Worm (Caenorhabditis elegans): ENCODE measurements around the gene sri-65.

The sri-65 gene

ce11 chrV:16352282-16352681 lies 35.9 kb downstream of the sri-65 start (continued):
- TF ChIP-seq gei-17 (GFP tag; optimal IDR thresholded peaks at IDR 0.05) = no peak
- TF ChIP-seq lin-40 (tag; optimal IDR thresholded peaks at IDR 0.05) = peak; percentile 6
- no peak for TF ChIP-seq sea-2 (GFP tag; IDR thresholded peaks at IDR 0.05)
- peak; percentile 66 for TF ChIP-seq pha-4 (tag; optimal IDR thresholded peaks at IDR 0.05)
- no peak for TF ChIP-seq attf-6 (GFP tag; IDR thresholded peaks at IDR 0.05)
- peak; percentile 23 for TF ChIP-seq ztf-22 (GFP tag; optimal IDR thresholded peaks at IDR 0.05)
- peak; percentile 58 for TF ChIP-seq K12H6.12 (tag; optimal IDR thresholded peaks at IDR 0.05)
- no peak for TF ChIP-seq F37B4.10 (GFP tag; IDR thresholded peaks at IDR 0.05)
- TF ChIP-seq egl-18 (GFP tag; IDR thresholded peaks at IDR 0.05) = no peak
- peak; percentile 53 for TF ChIP-seq F22D6.2 (tag; optimal IDR thresholded peaks at IDR 0.05)
- no peak for TF ChIP-seq madf-8 (GFP tag; conservative IDR thresholded peaks at IDR 0.05)
- no peak for TF ChIP-seq hmg-20 (GFP tag; IDR thresholded peaks at IDR 0.05)
- peak; percentile 41; the same call in 1 of the 2 replicates for TF ChIP-seq hmg-1.2 (GFP tag; IDR thresholded peaks at IDR 0.05)
- TF ChIP-seq tlf-1 (GFP tag; optimal IDR thresholded peaks at IDR 0.05) = peak; percentile 20
- TF ChIP-seq F55B11.4 (tag; optimal IDR thresholded peaks at IDR 0.05; ENCODE audit: borderline replicate concordance, insufficient read depth) = no peak
- TF ChIP-seq cebp-1 (GFP tag; IDR thresholded peaks at IDR 0.05) = no peak; the same call in 1 of the 2 replicates
- TF ChIP-seq cebp-1 (tag; optimal IDR thresholded peaks at IDR 0.05) = peak; percentile 71
- no peak for TF ChIP-seq athp-1 (tag; optimal IDR thresholded peaks at IDR 0.05)
- TF ChIP-seq sdz-38 (tag; optimal IDR thresholded peaks at IDR 0.05) = no peak
- no peak for TF ChIP-seq Y95B8A.8 (GFP tag; IDR thresholded peaks at IDR 0.05)
- TF ChIP-seq F49E8.2 (tag; optimal IDR thresholded peaks at IDR 0.05; ENCODE audit: insufficient read depth) = no peak
- TF ChIP-seq dpff-1 (tag; optimal IDR thresholded peaks at IDR 0.05) = no peak
- TF ChIP-seq somi-1 (GFP tag; optimal IDR thresholded peaks at IDR 0.05) = peak; percentile 67
- no peak for TF ChIP-seq ceh-58 (GFP tag; IDR thresholded peaks at IDR 0.05)
- 0 out of 2 replicates have a peak, but pooled peaks have one; percentile 7 for TF ChIP-seq dox-1 (GFP tag; IDR thresholded peaks at IDR 0.05)

ce11 chrV:16351757-16352156 lies 36.4 kb downstream of the sri-65 start:
- no peak for TF ChIP-seq ztf-26 (tag; optimal IDR thresholded peaks at IDR 0.05)
- TF ChIP-seq snpc-4 (GFP tag; optimal IDR thresholded peaks at IDR 0.05) = no peak
- peak in 3 of 4 experiments; percentile 65 to 83 (median 82) for TF ChIP-seq snpc-4 (tag; optimal IDR thresholded peaks at IDR 0.05)
- peak; percentile 20 for TF ChIP-seq snpc-1.1 (tag; optimal IDR thresholded peaks at IDR 0.05; ENCODE audit: insufficient read depth)
- TF ChIP-seq sea-2 (GFP tag; IDR thresholded peaks at IDR 0.05) = no peak

- peak; percentile 47; the same call in 1 of the 2 replicates for TF ChIP-seq B0336.3 (GFP tag; IDR thresholded peaks at IDR 0.05)
- no peak for TF ChIP-seq rpc-1 (optimal IDR thresholded peaks at IDR 0.05)
- no peak for TF ChIP-seq rpc-1 (tag; optimal IDR thresholded peaks at IDR 0.05)
- no peak for TF ChIP-seq cebp-2 (GFP tag; IDR thresholded peaks at IDR 0.05)
- TF ChIP-seq ama-1 (optimal IDR thresholded peaks at IDR 0.05) = no peak
- no peak for TF ChIP-seq ama-1 (GFP tag; optimal IDR thresholded peaks at IDR 0.05)
- no peak for TF ChIP-seq C17E4.6 (GFP tag; IDR thresholded peaks at IDR 0.05)
- TF ChIP-seq hsf-1 (GFP tag; IDR thresholded peaks at IDR 0.05) = no peak
- no peak for TF ChIP-seq F49E8.2 (tag; optimal IDR thresholded peaks at IDR 0.05; ENCODE audit: insufficient read depth)
- TF ChIP-seq ztf-18 (tag; optimal IDR thresholded peaks at IDR 0.05) = no peak
- TF ChIP-seq K12H6.12 (tag; optimal IDR thresholded peaks at IDR 0.05) = peak; percentile 65
- TF ChIP-seq chd-7 (tag; optimal IDR thresholded peaks at IDR 0.05) = no peak
- no peak for TF ChIP-seq dpff-1 (tag; optimal IDR thresholded peaks at IDR 0.05)
- TF ChIP-seq egl-44 (GFP tag; IDR thresholded peaks at IDR 0.05) = no peak
- no peak for TF ChIP-seq nfya-1 (tag; optimal IDR thresholded peaks at IDR 0.05; ENCODE audit: borderline replicate concordance, insufficient read depth)
- TF ChIP-seq snpc-4 (GFP tag; optimal IDR thresholded peaks at IDR 0.05) = no peak
- TF ChIP-seq snpc-4 (tag; optimal IDR thresholded peaks at IDR 0.05) = peak; percentile 34 to 58 (median 40)
- TF ChIP-seq F52B5.7 (tag; optimal IDR thresholded peaks at IDR 0.05) = no peak
- TF ChIP-seq repo-1 (tag; optimal IDR thresholded peaks at IDR 0.05) = no peak
- TF ChIP-seq egrh-3 (GFP tag; IDR thresholded peaks at IDR 0.05) = peak; percentile 22; the same call in 1 of the 2 replicates
- TF ChIP-seq let-526 (GFP tag; IDR thresholded peaks at IDR 0.05) = peak; percentile 63; the same call in 1 of the 2 replicates
- no peak for TF ChIP-seq madf-3 (GFP tag; IDR thresholded peaks at IDR 0.05)
- no peak for TF ChIP-seq rcor-1 (GFP tag; IDR thresholded peaks at IDR 0.05)
Measured at ce11 chrV:16350775-16351378, 37.3 kb downstream of the sri-65 start.
